Fruit fly (Drosophila melanogaster): ENCODE results near the gene CG14340.

DNA sequence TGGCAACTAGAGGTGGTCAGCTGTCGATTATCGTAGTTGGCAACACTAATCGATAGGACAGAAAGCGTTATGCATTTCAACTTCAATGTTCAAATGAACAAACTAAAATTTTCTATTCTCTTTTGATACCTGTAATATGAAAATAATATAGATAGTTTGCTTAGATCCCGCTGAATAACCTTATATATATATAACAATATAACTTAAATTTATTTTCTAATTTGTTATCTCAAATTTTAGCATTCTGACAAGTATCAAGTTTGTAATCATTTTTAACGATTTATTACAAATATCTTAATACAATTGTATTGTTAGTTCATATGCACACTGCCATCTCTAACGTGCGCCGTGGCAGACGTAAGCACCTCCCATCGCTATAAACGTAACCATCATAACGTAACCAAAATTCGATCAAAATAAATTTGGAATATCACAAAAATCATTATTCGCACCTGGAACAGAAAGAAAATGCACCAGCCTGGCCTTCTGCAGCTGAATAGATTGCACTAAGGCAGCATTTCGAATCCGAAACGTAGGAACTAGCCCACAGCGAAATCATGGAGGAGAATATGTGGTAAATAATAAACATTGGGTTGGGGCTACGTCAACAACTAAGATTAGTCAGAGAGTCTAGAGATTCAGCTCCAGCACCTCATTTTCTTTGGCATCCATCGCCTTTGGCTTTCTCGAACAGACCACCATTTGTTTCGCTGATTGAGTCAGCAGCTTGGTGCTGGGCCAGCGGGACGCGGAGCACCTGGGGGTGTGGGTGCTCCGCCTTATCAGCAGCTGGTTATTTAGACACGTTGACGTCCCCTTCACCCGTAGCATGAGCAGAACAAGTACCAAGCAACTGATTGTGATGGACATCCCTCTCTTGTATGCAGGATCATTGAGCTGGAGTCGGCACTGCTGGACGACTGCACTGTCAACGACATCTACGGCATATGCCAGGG, 16.5 kb downstream of the CG14340 start, which contains the start of the genes Pino and TBC1D23:
- TF ChIP-seq h (optimal IDR thresholded peaks at IDR 0.05) (no peak), Sin3A (optimal IDR thresholded peaks at IDR 0.05) (no peak), ttk (optimal IDR thresholded peaks at IDR 0.05) (no peak), Myc (optimal IDR thresholded peaks at IDR 0.05) (no peak), insv (optimal IDR thresholded peaks at IDR 0.05) (no peak)

All from Kc167 (cell line).